Worm (Caenorhabditis elegans) whole organism, L4 larva: ENCODE data around the gene mbl-1.

Experiments used
- D1046.2 ChIP-seq: fragments of 200-800 bp; sonication (Bioruptor generic); IDR thresholded peaks from 2 replicates; pipeline ENCODE4 v1.3.6; 2022; ENCODE audit warnings: missing genetic modification characterization, missing compliant biosample characterization
- F26F4.8 ChIP-seq: fragments of 200-800 bp; sonication (Bioruptor generic); conservative IDR thresholded peaks from 2 replicates; pipeline ENCODE4 v1.3.6; 2022; ENCODE audit warnings: missing genetic modification characterization, missing compliant biosample characterization
- F44E2.7 ChIP-seq: fragments of 200-800 bp; sonication (Bioruptor generic); IDR thresholded peaks from 2 replicates; pipeline ENCODE4 v2.1.2; 2022; ENCODE audit warnings: missing genetic modification characterization, missing compliant biosample characterization
- T26A8.4 ChIP-seq: fragments of 200-800 bp; sonication (Bioruptor generic); IDR thresholded peaks from 2 replicates; pipeline ENCODE4 v1.3.6; 2022; ENCODE audit warnings: missing genetic modification characterization, missing compliant biosample characterization
- Y48G9A.11 ChIP-seq: fragments of 200-800 bp; sonication (Bioruptor generic); IDR thresholded peaks from 2 replicates; pipeline ENCODE4 v1.3.6; 2022; ENCODE audit warnings: missing genetic modification reagents, missing genetic modification characterization, missing compliant biosample characterization
- aha-1 ChIP-seq: fragments of 150-350 bp; peaks from one replicate; lab custom pipeline; 2014; ENCODE audit warnings: missing biosample characterization, missing genetic modification characterization
- aly-2 ChIP-seq: sonication (generic microtip); optimal IDR thresholded peaks from 2 replicates; lab custom pipeline; 2018; ENCODE audit warnings: missing biosample characterization, missing genetic modification characterization
- ceh-28 ChIP-seq: fragments of 150-350 bp; optimal IDR thresholded peaks from 2 replicates; lab custom pipeline; 2014; ENCODE audit warnings: missing biosample characterization, missing genetic modification reagents, missing genetic modification characterization
- ceh-44 ChIP-seq: fragments of 200-800 bp; sonication (Bioruptor generic); IDR thresholded peaks from 2 replicates; pipeline ENCODE4 v1.3.6; 2022; ENCODE audit warnings: missing genetic modification reagents, missing genetic modification characterization, missing compliant biosample characterization
- cey-2 ChIP-seq: sonication (generic microtip); optimal IDR thresholded peaks from 3 replicates; lab custom pipeline; 2017; ENCODE audit warnings: missing genetic modification characterization, mild to moderate bottlenecking, missing compliant biosample characterization, antibody characterized with exemption, borderline replicate concordance; ENCODE audit not compliant: insufficient read depth
- daf-12 ChIP-seq: fragments of 150-350 bp; optimal IDR thresholded peaks from 2 replicates; lab custom pipeline; 2014; ENCODE audit warnings: missing biosample characterization, missing genetic modification reagents, missing genetic modification characterization
- daf-16 ChIP-seq, 3 experiments: sonication (generic microtip); optimal IDR thresholded peaks; 2 replicates each; lab custom pipeline; 2016 to 2017; ENCODE audit warnings: missing genetic modification characterization in 3 of 3, missing genetic modification reagents in 3 of 3, mild to moderate bottlenecking in 2 of 3, missing compliant biosample characterization in 2 of 3, missing biosample characterization in 1 of 3, moderate library complexity in 1 of 3
- dmd-6 ChIP-seq: fragments of 200-800 bp; sonication (Bioruptor generic); IDR thresholded peaks from 2 replicates; pipeline ENCODE4 v1.3.6; 2022; ENCODE audit warnings: missing genetic modification reagents, missing genetic modification characterization, missing compliant biosample characterization
- dpl-1 ChIP-seq: fragments of 150-350 bp; optimal IDR thresholded peaks from 2 replicates; lab custom pipeline; 2014; ENCODE audit warnings: missing biosample characterization, missing genetic modification reagents, missing genetic modification characterization
- egl-43 ChIP-seq: fragments of 200-800 bp; sonication (Bioruptor generic); IDR thresholded peaks from 2 replicates; pipeline ENCODE4 v1.3.6; 2022; ENCODE audit warnings: missing genetic modification reagents, missing genetic modification characterization, missing compliant biosample characterization
- hlh-11 ChIP-seq: fragments of 200-800 bp; sonication (Bioruptor generic); optimal IDR thresholded peaks from 2 replicates; lab custom pipeline; 2018; ENCODE audit warnings: mild to moderate bottlenecking, missing genetic modification characterization, missing compliant biosample characterization
- hlh-30 ChIP-seq: sonication (generic microtip); optimal IDR thresholded peaks from 2 replicates; lab custom pipeline; 2017; ENCODE audit warnings: antibody characterized with exemption, mild to moderate bottlenecking, missing genetic modification characterization, missing compliant biosample characterization; ENCODE audit not compliant: insufficient read depth
- hmg-1.1 ChIP-seq: fragments of 200-800 bp; sonication (Bioruptor generic); IDR thresholded peaks from 2 replicates; pipeline ENCODE4 v1.3.6; 2022; ENCODE audit warnings: missing genetic modification reagents, missing genetic modification characterization, missing compliant biosample characterization
- jun-1 ChIP-seq: fragments of 150-350 bp; optimal IDR thresholded peaks from 2 replicates; lab custom pipeline; 2014; ENCODE audit warnings: missing biosample characterization, missing genetic modification reagents, missing genetic modification characterization
- lin-13 ChIP-seq: fragments of 150-350 bp; optimal IDR thresholded peaks from 2 replicates; lab custom pipeline; 2014; ENCODE audit warnings: missing biosample characterization, missing genetic modification reagents, missing genetic modification characterization
- lin-29 ChIP-seq: fragments of 200-800 bp; sonication (Bioruptor generic); IDR thresholded peaks from 2 replicates; pipeline ENCODE4 v1.3.6; 2022; ENCODE audit warnings: missing genetic modification reagents, missing genetic modification characterization, missing compliant biosample characterization
- lir-3 ChIP-seq: sonication (generic microtip); optimal IDR thresholded peaks from 2 replicates; lab custom pipeline; 2016; ENCODE audit warnings: mild to moderate bottlenecking, missing genetic modification characterization, missing compliant biosample characterization
- lsy-2 ChIP-seq, 2 experiments: fragments of 150-350 bp in 1 of 2; sonication (generic microtip) in 1 of 2; optimal IDR thresholded peaks; 2 replicates each; lab custom pipeline; 2014 to 2017; ENCODE audit warnings: missing biosample characterization in 2 of 2, missing genetic modification characterization in 2 of 2
- madf-5 ChIP-seq, 2 experiments: fragments of 200-800 bp; sonication (Bioruptor generic); IDR thresholded peaks; 2 replicates each; pipeline ENCODE4 v1.3.6; 2022; ENCODE audit warnings: missing compliant biosample characterization in 2 of 2, missing genetic modification characterization in 2 of 2
- mdl-1 ChIP-seq, 2 experiments: fragments of 150-350 bp in 1 of 2; sonication (generic microtip) in 1 of 2; optimal IDR thresholded peaks; 2 replicates each; lab custom pipeline; 2014 to 2017; ENCODE audit warnings: missing biosample characterization in 2 of 2, missing genetic modification characterization in 2 of 2
- mep-1 ChIP-seq: fragments of 150-350 bp; sonication (generic microtip); optimal IDR thresholded peaks from 3 replicates; lab custom pipeline; 2014; ENCODE audit warnings: missing biosample characterization, missing genetic modification characterization
- mxl-3 ChIP-seq: fragments of 200-800 bp; sonication (Bioruptor generic); optimal IDR thresholded peaks from 2 replicates; lab custom pipeline; 2018; ENCODE audit warnings: mild to moderate bottlenecking, missing genetic modification characterization, missing compliant biosample characterization
- nhr-111 ChIP-seq: fragments of 200-800 bp; sonication (Bioruptor generic); optimal IDR thresholded peaks from 2 replicates; lab custom pipeline; 2018; ENCODE audit warnings: mild to moderate bottlenecking, missing genetic modification characterization, missing compliant biosample characterization
- nhr-28 ChIP-seq: fragments of 150-350 bp; optimal IDR thresholded peaks from 2 replicates; lab custom pipeline; 2014; ENCODE audit warnings: missing biosample characterization, missing genetic modification characterization
- nhr-6 ChIP-seq: fragments of 150-350 bp; optimal IDR thresholded peaks from 2 replicates; lab custom pipeline; 2014; ENCODE audit warnings: missing biosample characterization, missing genetic modification characterization
- rbr-2 ChIP-seq: sonication (generic microtip); optimal IDR thresholded peaks from 2 replicates; lab custom pipeline; 2016; ENCODE audit warnings: missing genotype, missing genetic modification characterization, missing compliant biosample characterization
- set-16 ChIP-seq: fragments of 200-800 bp; sonication (Bioruptor generic); IDR thresholded peaks from 2 replicates; pipeline ENCODE4 v1.3.6; 2022; ENCODE audit warnings: missing genetic modification reagents, missing genetic modification characterization, missing compliant biosample characterization
- snpc-1.2 ChIP-seq: fragments of 200-800 bp; sonication (Bioruptor generic); IDR thresholded peaks from 2 replicates; pipeline ENCODE4 v1.3.6; 2022; ENCODE audit warnings: missing genetic modification reagents, missing genetic modification characterization, missing compliant biosample characterization
- unc-39 ChIP-seq: sonication (generic microtip); optimal IDR thresholded peaks from 2 replicates; lab custom pipeline; 2017; ENCODE audit warnings: missing biosample characterization, missing genetic modification characterization
- unc-62 ChIP-seq, 3 experiments: fragments of 150-350 bp in 1 of 3; sonication (generic microtip); optimal IDR thresholded peaks in 2 of 3; peaks in 1 of 3; 1 replicate in 1 of 3; 2 replicates in 2 of 3; lab custom pipeline; 2014 to 2017; ENCODE audit warnings: missing biosample characterization in 3 of 3, missing genetic modification characterization in 3 of 3, missing genetic modification reagents in 3 of 3, missing genotype in 1 of 3
- zag-1 ChIP-seq: fragments of 150-350 bp; optimal IDR thresholded peaks from 2 replicates; lab custom pipeline; 2014; ENCODE audit warnings: missing biosample characterization, missing genetic modification characterization
- zfp-2 ChIP-seq: sonication (generic microtip); optimal IDR thresholded peaks from 2 replicates; lab custom pipeline; 2016; ENCODE audit warnings: mild to moderate bottlenecking, missing genetic modification characterization, missing compliant biosample characterization
- zip-2 ChIP-seq: fragments of 150-350 bp; optimal IDR thresholded peaks from 2 replicates; lab custom pipeline; 2014; ENCODE audit warnings: missing biosample characterization, missing genetic modification characterization

mbl-1 gene

ce11 chrX:16995886-16996283, 17.5 kb downstream of the mbl-1 start (continued):
- TF ChIP-seq nhr-111 (GFP tag; lab: Kevin White, UChicago) = no peak
- no peak for TF ChIP-seq daf-16 (GFP tag; optimal IDR thresholded peaks at IDR 0.05; lab: Kevin White, UChicago)
- peak; percentile 88 for TF ChIP-seq daf-16 (tag; optimal IDR thresholded peaks at IDR 0.05; lab: Kevin White, UChicago)
- peak; percentile 34 for TF ChIP-seq nhr-28 (tag; lab: Kevin White, UChicago)
- TF ChIP-seq hlh-11 (tag; lab: Kevin White, UChicago) = peak; percentile 58
- TF ChIP-seq T26A8.4 = no peak
- TF ChIP-seq ceh-44 = no peak

ce11 chrX:16998003-16998402, 19.6 kb downstream of the mbl-1 start:
- TF ChIP-seq T26A8.4 (no peak), jun-1 (tag; lab: Kevin White, UChicago) (no peak), unc-62 (GFP tag; optimal IDR thresholded peaks at IDR 0.05 in 1 of 2; lab: Kevin White, UChicago) (peak in 1 of 2 experiments; percentile 83), unc-62 (tag; optimal IDR thresholded peaks at IDR 0.05; lab: Kevin White, UChicago) (no peak), zip-2 (no peak), lin-13 (GFP tag; lab: Kevin White, UChicago) (no peak), nhr-28 (tag; lab: Kevin White, UChicago) (peak; percentile 11), mep-1 (tag; lab: Kevin White, UChicago) (peak; percentile 4), D1046.2 (no peak), hlh-30 (tag; lab: Kevin White, UChicago) (peak; percentile 46)

- TF ChIP-seq hmg-1.1 (GFP tag; lab: Robert Waterston, UW) (0 out of 2 replicates have a peak, but pooled peaks have one; percentile 31), set-16 (GFP tag; lab: Robert Waterston, UW) (peak; percentile 76), aly-2 (no peak), F44E2.7 (GFP tag; lab: Robert Waterston, UW) (0 out of 2 replicates have a peak, but pooled peaks have one; percentile 58)
Measured at ce11 chrX:16998981-16999380, 20.6 kb downstream of the mbl-1 start.

ce11 chrX:16999649-17000048, 21.2 kb downstream of the mbl-1 start:
- TF ChIP-seq zfp-2 (tag; lab: Kevin White, UChicago) (no peak), egl-43 (GFP tag; lab: Robert Waterston, UW) (0 out of 2 replicates have a peak, but pooled peaks have one; percentile 38), madf-5 (GFP tag; IDR thresholded peaks at IDR 0.05; lab: Robert Waterston, UW) (0 out of 4 replicates have a peak, but pooled peaks of 1 of the 2 experiments have one; percentile 46), mxl-3 (GFP tag; lab: Kevin White, UChicago) (no peak), mdl-1 (tag; optimal IDR thresholded peaks at IDR 0.05; lab: Kevin White, UChicago) (no peak), lir-3 (tag; lab: Kevin White, UChicago) (no peak), lin-29 (GFP tag; lab: Robert Waterston, UW) (no peak), aha-1 (tag; lab: Kevin White, UChicago) (peak; percentile 98), ceh-44 (0 out of 2 replicates have a peak, but pooled peaks have one; percentile 3)

- peak in 1 of 2 experiments; percentile 39 for TF ChIP-seq lsy-2 (tag; optimal IDR thresholded peaks at IDR 0.05; lab: Kevin White, UChicago)
- TF ChIP-seq unc-62 (GFP tag; optimal IDR thresholded peaks at IDR 0.05 in 1 of 2; lab: Kevin White, UChicago) = peak in 1 of 2 experiments; percentile 98
- TF ChIP-seq unc-62 (tag; optimal IDR thresholded peaks at IDR 0.05; lab: Kevin White, UChicago) = no peak
- TF ChIP-seq snpc-1.2 (GFP tag; lab: Robert Waterston, UW) = no peak
Measured at ce11 chrX:17002149-17002548, 23.7 kb downstream of the mbl-1 start.

ce11 chrX:17003473-17004123, 25.2 kb downstream of the mbl-1 start:
- TF ChIP-seq daf-12 (tag; lab: Kevin White, UChicago) (no peak), unc-39 (tag; lab: Kevin White, UChicago) (no peak), lin-13 (GFP tag; lab: Kevin White, UChicago) (no peak), F26F4.8 (no peak), snpc-1.2 (GFP tag; lab: Robert Waterston, UW) (no peak), dmd-6 (GFP tag; lab: Robert Waterston, UW) (no peak), Y48G9A.11 (GFP tag; lab: Robert Waterston, UW) (no peak), nhr-28 (tag; lab: Kevin White, UChicago) (no peak), mdl-1 (tag; optimal IDR thresholded peaks at IDR 0.05; lab: Kevin White, UChicago) (no peak), cey-2 (tag; lab: Kevin White, UChicago) (no peak), nhr-6 (tag; lab: Kevin White, UChicago) (no peak), dpl-1 (GFP tag; lab: Kevin White, UChicago) (no peak), lin-29 (GFP tag; lab: Robert Waterston, UW) (no peak), daf-16 (GFP tag; optimal IDR thresholded peaks at IDR 0.05; lab: Kevin White, UChicago) (no peak), daf-16 (tag; optimal IDR thresholded peaks at IDR 0.05; lab: Kevin White, UChicago) (no peak), ceh-28 (no peak), unc-62 (GFP tag; optimal IDR thresholded peaks at IDR 0.05 in 1 of 2; lab: Kevin White, UChicago) (peak in 1 of 2 experiments; percentile 98), unc-62 (tag; optimal IDR thresholded peaks at IDR 0.05; lab: Kevin White, UChicago) (no peak), zag-1 (tag; lab: Kevin White, UChicago) (no peak), rbr-2 (peak; percentile 19)
